Fruit fly (Drosophila melanogaster) whole organism, embryonic: Measurements from ENCODE around the gene dpr10.

ENCODE experiments used
- B-H1 ChIP-seq: fragments of 200-800 bp; sonication (Bioruptor generic); IDR thresholded peaks from 3 replicates; pipeline ENCODE4 v1.3.6; 2022; ENCODE audit warnings: missing biosample characterization, missing genetic modification characterization
- BtbVII ChIP-seq: fragments of 200-800 bp; sonication (Bioruptor generic); optimal IDR thresholded peaks from 3 replicates; lab custom pipeline; 2017; ENCODE audit warnings: missing biosample characterization, mild to moderate bottlenecking, missing genetic modification characterization
- CG10209 ChIP-seq: fragments of 200-800 bp; sonication (Bioruptor generic); optimal IDR thresholded peaks from 3 replicates; lab custom pipeline; 2017; ENCODE audit warnings: missing biosample characterization, mild to moderate bottlenecking, missing genetic modification characterization, missing genetic modification reagents
- CG10366 ChIP-seq: fragments of 200-800 bp; sonication (Bioruptor generic); IDR thresholded peaks from 2 replicates; pipeline ENCODE4 v1.3.6; 2022; ENCODE audit warnings: missing biosample characterization, missing genetic modification characterization
- CG10654 ChIP-seq: fragments of 200-800 bp; sonication (Bioruptor generic); optimal IDR thresholded peaks from 2 replicates; lab custom pipeline; 2016; ENCODE audit warnings: missing biosample characterization, missing genetic modification characterization
- CG10979 ChIP-seq: fragments of 200-800 bp; sonication (Bioruptor generic); optimal IDR thresholded peaks from 2 replicates; lab custom pipeline; 2018; ENCODE audit warnings: missing biosample characterization, mild to moderate bottlenecking, missing genetic modification characterization, moderate library complexity
- CG11398 ChIP-seq: fragments of 200-800 bp; sonication (Bioruptor generic); optimal IDR thresholded peaks from 2 replicates; lab custom pipeline; 2016; ENCODE audit warnings: missing biosample characterization, missing genetic modification characterization
- CG11723 ChIP-seq: fragments of 200-800 bp; sonication (Bioruptor generic); optimal IDR thresholded peaks from 2 replicates; lab custom pipeline; 2017; ENCODE audit warnings: missing biosample characterization, mild to moderate bottlenecking, missing genetic modification characterization
- CG12391 ChIP-seq: fragments of 200-800 bp; sonication (Bioruptor generic); optimal IDR thresholded peaks from 3 replicates; lab custom pipeline; 2018; ENCODE audit warnings: missing biosample characterization, mild to moderate bottlenecking, missing genetic modification characterization, moderate library complexity
- CG12659 ChIP-seq: fragments of 200-800 bp; sonication (Bioruptor generic); optimal IDR thresholded peaks from 3 replicates; lab custom pipeline; 2017; ENCODE audit warnings: mild to moderate bottlenecking, missing biosample characterization, missing genetic modification reagents, missing genetic modification characterization
- CG17328 ChIP-seq: fragments of 200-800 bp; sonication (Bioruptor generic); IDR thresholded peaks from 2 replicates; pipeline ENCODE4 v1.3.6; 2022; ENCODE audit warnings: missing biosample characterization, missing genetic modification characterization
- CG17829 ChIP-seq: fragments of 200-800 bp; optimal IDR thresholded peaks from 2 replicates; lab custom pipeline; 2019; ENCODE audit warnings: missing biosample characterization, mild to moderate bottlenecking, missing genetic modification characterization, moderate library complexity
- CG2116 ChIP-seq: fragments of 200-800 bp; sonication (Bioruptor generic); optimal IDR thresholded peaks from 3 replicates; lab custom pipeline; 2018; ENCODE audit warnings: missing biosample characterization, mild to moderate bottlenecking, missing genetic modification characterization
- CG2678 ChIP-seq: fragments of 200-800 bp; sonication (Bioruptor generic); optimal IDR thresholded peaks from 3 replicates; lab custom pipeline; 2019; ENCODE audit warnings: missing biosample characterization, mild to moderate bottlenecking, missing genetic modification characterization, moderate library complexity
- CG4328 ChIP-seq: fragments of 200-800 bp; sonication (Bioruptor generic); optimal IDR thresholded peaks from 3 replicates; lab custom pipeline; 2017; ENCODE audit warnings: missing biosample characterization, missing genetic modification reagents, missing genetic modification characterization
- CG4617 ChIP-seq: fragments of 200-800 bp; sonication (Bioruptor generic); optimal IDR thresholded peaks from 3 replicates; lab custom pipeline; 2016; ENCODE audit warnings: missing biosample characterization, missing genetic modification characterization, borderline replicate concordance
- CG4820 ChIP-seq: fragments of 200-800 bp; sonication (Bioruptor generic); optimal IDR thresholded peaks from 3 replicates; lab custom pipeline; 2016; ENCODE audit warnings: missing biosample characterization, missing genetic modification characterization
- CG4854 ChIP-seq: fragments of 200-800 bp; sonication (Bioruptor generic); optimal IDR thresholded peaks from 2 replicates; lab custom pipeline; 2016; ENCODE audit warnings: missing biosample characterization, missing genetic modification characterization, inconsistent platforms
- CG9437 ChIP-seq: fragments of 200-800 bp; sonication (Bioruptor generic); optimal IDR thresholded peaks from 2 replicates; lab custom pipeline; 2018; ENCODE audit warnings: missing biosample characterization, mild to moderate bottlenecking, missing genetic modification characterization
- Camta ChIP-seq: fragments of 200-800 bp; sonication (Bioruptor generic); optimal IDR thresholded peaks from 2 replicates; lab custom pipeline; 2016; ENCODE audit warnings: missing biosample characterization, missing genetic modification characterization
- D ChIP-seq, 2 experiments: fragments of 200-800 bp in 1 of 2; fragments of >200 bp in 1 of 2; sonication (Bioruptor generic) in 1 of 2; optimal IDR thresholded peaks; 2 replicates in 1 of 2; 3 replicates in 1 of 2; lab custom pipeline; 2017; ENCODE audit warnings: mild to moderate bottlenecking in 1 of 2, missing biosample characterization in 1 of 2, missing genetic modification characterization in 1 of 2, missing genetic modification reagents in 1 of 2
- Dip3 ChIP-seq: fragments of 200-800 bp; sonication (Bioruptor generic); optimal IDR thresholded peaks from 3 replicates; lab custom pipeline; 2016; ENCODE audit warnings: missing biosample characterization, missing genetic modification characterization
- Dref ChIP-seq: fragments of 200-800 bp; sonication (Bioruptor generic); IDR thresholded peaks from 2 replicates; pipeline ENCODE4 v1.3.6; 2022; ENCODE audit warnings: missing biosample characterization, missing genetic modification characterization
- Fer2 ChIP-seq: fragments of 200-800 bp; sonication (Bioruptor generic); optimal IDR thresholded peaks from 2 replicates; lab custom pipeline; 2018; ENCODE audit warnings: missing biosample characterization, mild to moderate bottlenecking, missing genetic modification characterization, moderate library complexity
- Fer3 ChIP-seq: fragments of 200-800 bp; sonication (Bioruptor generic); optimal IDR thresholded peaks from 2 replicates; lab custom pipeline; 2018; ENCODE audit warnings: missing biosample characterization, mild to moderate bottlenecking, missing genetic modification characterization, moderate library complexity
- Gug ChIP-seq: fragments of 200-800 bp; sonication (Bioruptor generic); IDR thresholded peaks from 4 replicates; pipeline ENCODE4 v1.3.6; 2022; ENCODE audit warnings: missing biosample characterization, missing genetic modification characterization
- Hmr ChIP-seq: fragments of 200-800 bp; sonication (Bioruptor generic); optimal IDR thresholded peaks from 3 replicates; lab custom pipeline; 2017; ENCODE audit warnings: mild to moderate bottlenecking, missing biosample characterization, missing genetic modification reagents, missing genetic modification characterization
- NK7.1 ChIP-seq: fragments of 200-800 bp; sonication (Bioruptor generic); optimal IDR thresholded peaks from 3 replicates; lab custom pipeline; 2016; ENCODE audit warnings: missing biosample characterization, missing genetic modification characterization
- Nf-YC ChIP-seq: fragments of 200-800 bp; optimal IDR thresholded peaks from 3 replicates; lab custom pipeline; 2019; ENCODE audit warnings: missing biosample characterization, mild to moderate bottlenecking, missing genetic modification characterization, moderate library complexity
- Rfx ChIP-seq: fragments of 200-800 bp; sonication (Bioruptor generic); IDR thresholded peaks from 2 replicates; pipeline ENCODE4 v1.3.6; 2022; ENCODE audit warnings: missing biosample characterization, missing genetic modification characterization
- Ssrp ChIP-seq: fragments of 200-800 bp; sonication (Bioruptor generic); optimal IDR thresholded peaks from 2 replicates; lab custom pipeline; 2018; ENCODE audit warnings: missing biosample characterization, mild to moderate bottlenecking, missing genetic modification characterization, moderate library complexity
- Taf1 ChIP-seq: fragments of 200-800 bp; sonication (Bioruptor generic); IDR thresholded peaks from 2 replicates; pipeline ENCODE4 v1.3.6; 2022; ENCODE audit warnings: missing biosample characterization, missing genetic modification characterization
- abd-A ChIP-seq: fragments of 200-800 bp; sonication (Bioruptor generic); optimal IDR thresholded peaks from 3 replicates; lab custom pipeline; 2019; ENCODE audit warnings: missing biosample characterization, mild to moderate bottlenecking, missing genetic modification characterization, moderate library complexity
- ara ChIP-seq: fragments of 200-800 bp; sonication (Bioruptor generic); IDR thresholded peaks from 2 replicates; pipeline ENCODE4 v1.3.6; 2022; ENCODE audit warnings: missing biosample characterization, missing genetic modification characterization
- bcd ChIP-seq: fragments of 200-800 bp; sonication (Bioruptor generic); optimal IDR thresholded peaks from 2 replicates; lab custom pipeline; 2017; ENCODE audit warnings: missing biosample characterization, mild to moderate bottlenecking, missing genetic modification characterization
- chif ChIP-seq, 2 experiments: fragments of 200-800 bp; sonication (Bioruptor generic); optimal IDR thresholded peaks; 3 replicates each; lab custom pipeline; 2016; ENCODE audit warnings: missing biosample characterization in 2 of 2, missing genetic modification characterization in 2 of 2
- chinmo ChIP-seq: fragments of 200-800 bp; sonication (Bioruptor generic); IDR thresholded peaks from 4 replicates; pipeline ENCODE4 v1.3.6; 2022; ENCODE audit warnings: missing biosample characterization, missing genetic modification characterization; ENCODE audit not compliant: partially characterized antibody
- fd3F ChIP-seq: fragments of 200-800 bp; sonication (Bioruptor generic); optimal IDR thresholded peaks from 2 replicates; lab custom pipeline; 2018; ENCODE audit warnings: missing biosample characterization, mild to moderate bottlenecking, missing genetic modification characterization, moderate library complexity
- gce ChIP-seq: fragments of 200-800 bp; sonication (Bioruptor generic); IDR thresholded peaks from 3 replicates; pipeline ENCODE4 v1.3.6; 2022; ENCODE audit warnings: missing biosample characterization, missing genetic modification characterization
- grau ChIP-seq: fragments of 200-800 bp; optimal IDR thresholded peaks from 3 replicates; lab custom pipeline; 2019; ENCODE audit warnings: missing biosample characterization, mild to moderate bottlenecking, missing genetic modification characterization, moderate library complexity
- gsb-n ChIP-seq: fragments of 200-800 bp; sonication (Bioruptor generic); optimal IDR thresholded peaks from 3 replicates; lab custom pipeline; 2018; ENCODE audit warnings: missing biosample characterization, mild to moderate bottlenecking, missing genetic modification characterization
- pros ChIP-seq: fragments of 200-800 bp; sonication (Bioruptor generic); optimal IDR thresholded peaks from 3 replicates; lab custom pipeline; 2019; ENCODE audit warnings: missing biosample characterization, mild to moderate bottlenecking, missing genetic modification characterization, moderate library complexity
- pum ChIP-seq: fragments of 200-800 bp; sonication (Bioruptor generic); optimal IDR thresholded peaks from 2 replicates; lab custom pipeline; 2016; ENCODE audit warnings: missing biosample characterization, missing genetic modification characterization
- sens ChIP-seq: fragments of 200-800 bp; sonication (Bioruptor generic); peaks from one replicate; lab custom pipeline; 2016; ENCODE audit warnings: missing biosample characterization, missing genetic modification characterization
- stwl ChIP-seq: fragments of 200-800 bp; sonication (Bioruptor generic); optimal IDR thresholded peaks from 3 replicates; lab custom pipeline; 2018; ENCODE audit warnings: missing biosample characterization, mild to moderate bottlenecking, missing genetic modification characterization, moderate library complexity
- tio ChIP-seq: fragments of 200-800 bp; sonication (Bioruptor generic); optimal IDR thresholded peaks from 2 replicates; lab custom pipeline; 2017; ENCODE audit warnings: missing biosample characterization, missing genetic modification characterization, inconsistent platforms
- unpg ChIP-seq: fragments of 200-800 bp; sonication (Bioruptor generic); optimal IDR thresholded peaks from 3 replicates; lab custom pipeline; 2018; ENCODE audit warnings: missing biosample characterization, mild to moderate bottlenecking, missing genetic modification characterization, moderate library complexity
- wdn ChIP-seq: fragments of 200-800 bp; sonication (Bioruptor generic); IDR thresholded peaks from 2 replicates; pipeline ENCODE4 v1.3.6; 2022; ENCODE audit warnings: missing biosample characterization, missing genetic modification characterization

Gene dpr10

DNA sequence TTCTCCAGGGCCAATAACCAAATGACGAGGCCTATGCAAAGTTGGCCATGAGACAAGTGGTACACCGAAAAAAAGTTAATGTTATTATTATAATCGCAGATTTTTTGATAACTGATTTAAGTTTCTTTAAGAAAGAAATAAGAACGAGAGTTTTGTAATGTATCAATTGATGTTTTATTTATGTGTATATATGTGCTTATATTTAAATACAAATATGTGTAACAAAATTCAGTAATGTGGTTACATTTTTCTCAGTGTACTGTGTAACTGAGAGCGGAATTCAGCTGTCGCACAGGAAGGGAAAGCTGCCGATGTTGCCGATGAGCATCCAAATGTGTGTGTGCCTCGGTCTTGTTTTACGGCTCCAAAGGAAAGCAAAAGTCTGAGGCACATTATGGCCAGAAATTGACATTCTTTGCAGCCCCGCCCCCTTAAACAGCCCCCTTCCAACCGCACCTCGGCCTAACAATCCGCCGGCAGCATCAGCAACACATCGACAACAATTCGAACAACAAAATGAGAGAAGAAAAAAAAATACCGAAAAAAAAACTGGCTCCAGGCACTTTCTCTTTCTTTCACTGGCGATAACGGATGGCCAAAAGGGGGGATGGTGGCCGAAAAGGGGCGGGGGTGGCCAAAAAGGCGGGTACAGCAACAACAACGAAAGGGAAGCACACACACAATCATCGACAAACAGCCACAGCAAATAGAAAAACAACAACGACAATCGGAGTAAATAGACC lies 20.5 kb upstream of the dpr10 start (continued):
- TF ChIP-seq CG12659 (GFP tag; lab: Kevin White, UChicago) (peak; percentile 26), CG10209 (GFP tag; lab: Kevin White, UChicago) (peak; percentile 34), grau (tag; lab: Kevin White, UChicago) (peak; percentile 51), CG4617 (no peak), CG12391 (tag; lab: Kevin White, UChicago) (peak; percentile 52), sens (GFP tag; lab: Kevin White, UChicago) (peak; percentile 93), Ssrp (tag; lab: Kevin White, UChicago) (peak; percentile 59), Gug (GFP tag; lab: Robert Waterston, UW) (no peak; the same call in 3 of the 4 replicates), Dref (GFP tag; lab: Robert Waterston, UW) (no peak), tio (GFP tag; lab: Kevin White, UChicago) (peak; percentile 27), Hmr (GFP tag; lab: Kevin White, UChicago) (peak; percentile 1), Dip3 (GFP tag; lab: Kevin White, UChicago) (peak; percentile 7), Fer2 (no peak), Fer3 (tag; lab: Kevin White, UChicago) (peak; percentile 40), CG10654 (GFP tag; lab: Kevin White, UChicago) (peak; percentile 39), unpg (GFP tag; lab: Kevin White, UChicago) (peak; percentile 64), Camta (GFP tag; lab: Kevin White, UChicago) (peak; percentile 8), fd3F (GFP tag; lab: Kevin White, UChicago) (no peak), CG11398 (no peak), CG4854 (no peak), pros (no peak), abd-A (tag; lab: Kevin White, UChicago) (peak; percentile 80), CG4328 (GFP tag; lab: Kevin White, UChicago) (no peak), CG17328 (GFP tag; lab: Robert Waterston, UW) (peak; percentile 41; the same call in 1 of the 2 replicates), CG2116 (GFP tag; lab: Kevin White, UChicago) (no peak), BtbVII (GFP tag; lab: Kevin White, UChicago) (peak; percentile 10), chif (GFP tag; optimal IDR thresholded peaks at IDR 0.05; lab: Kevin White, UChicago) (peak in 1 of 2 experiments; percentile 14), gce (GFP tag; lab: Robert Waterston, UW) (0 out of 3 replicates have a peak, but pooled peaks have one; percentile 36), bcd (GFP tag; lab: Kevin White, UChicago) (peak; percentile 46), B-H1 (GFP tag; lab: Robert Waterston, UW) (peak; percentile 36), stwl (tag; lab: Kevin White, UChicago) (no peak), pum (peak; percentile 7), CG9437 (peak; percentile 28), NK7.1 (GFP tag; lab: Kevin White, UChicago) (no peak), gsb-n (tag; lab: Kevin White, UChicago) (peak; percentile 64), CG10979 (tag; lab: Kevin White, UChicago) (peak; percentile 86), D (optimal IDR thresholded peaks at IDR 0.05; lab: Kevin White, UChicago) (no peak), D (GFP tag; optimal IDR thresholded peaks at IDR 0.05; lab: Kevin White, UChicago) (peak; percentile 49), Taf1 (GFP tag; lab: Robert Waterston, UW) (no peak), CG17829 (tag; lab: Kevin White, UChicago) (peak; percentile 75), CG4820 (GFP tag; lab: Kevin White, UChicago) (peak; percentile 43), Nf-YC (tag; lab: Kevin White, UChicago) (peak; percentile 1), chinmo (GFP tag; lab: Robert Waterston, UW) (no peak), CG10366 (peak; percentile 28; the same call in 1 of the 2 replicates), wdn (GFP tag; lab: Robert Waterston, UW) (no peak), CG11723 (GFP tag; lab: Kevin White, UChicago) (peak; percentile 29), Rfx (GFP tag; lab: Robert Waterston, UW) (no peak), CG2678 (peak; percentile 79), ara (peak; percentile 61)
